Worm (Caenorhabditis elegans): ENCODE measurements around the gene sru-2.

DNA sequence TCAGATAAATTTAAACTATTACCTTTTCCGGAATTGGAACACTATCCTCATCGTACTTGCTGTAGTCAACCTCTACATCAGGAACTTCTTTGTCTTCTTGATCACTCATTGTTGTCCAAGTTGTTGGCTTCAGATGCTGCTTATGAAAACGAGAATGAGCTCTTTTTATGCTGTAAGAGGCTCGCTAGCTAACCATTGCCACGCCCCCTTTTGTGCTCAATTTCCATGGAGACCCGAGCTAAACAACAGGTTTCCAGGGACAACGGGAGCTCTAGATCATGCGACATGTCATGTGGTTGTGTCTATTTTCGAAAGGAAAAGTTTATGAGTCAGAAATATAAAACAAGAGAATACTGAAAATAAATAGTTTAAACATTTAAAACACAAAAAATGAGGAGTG lies 24.4 kb downstream of the sru-2 start, which contains the start of gene C33A12.4:
- TF ChIP-seq aly-1 (tag; optimal IDR thresholded peaks at IDR 0.05) = no peak
- TF ChIP-seq ama-1 (optimal IDR thresholded peaks at IDR 0.05) = no peak
- TF ChIP-seq scrt-1 (GFP tag; IDR thresholded peaks at IDR 0.05) = no peak
- TF ChIP-seq pes-1 (GFP tag; IDR thresholded peaks at IDR 0.05) = no peak
- no peak for TF ChIP-seq ceh-36 (tag; optimal IDR thresholded peaks at IDR 0.05)
- no peak for TF ChIP-seq B0310.2 (tag; optimal IDR thresholded peaks at IDR 0.05)
- TF ChIP-seq tra-4 (tag; optimal IDR thresholded peaks at IDR 0.05) = no peak

All from whole organism, early embryonic.